Worm (Caenorhabditis elegans) whole organism, dauer: ENCODE measurements around the gene rad-51.

Experiments used
- unc-62 ChIP-seq: sonication (generic microtip); optimal IDR thresholded peaks from 2 replicates; lab custom pipeline; 2017; ENCODE audit warnings: missing biosample characterization, missing genetic modification reagents, missing genetic modification characterization

Gene rad-51

ce11 chrIV:10277716-10278115 is 6.3 kb downstream of the rad-51 start, which contains the start of gene Y43C5A.4:
Gene Y43C5A.4 (plus strand): TSS chrIV:10278016.
- no peak for TF ChIP-seq unc-62 (GFP tag; lab: Kevin White, UChicago)

ce11 chrIV:10276960-10277359 is 7.1 kb downstream of the rad-51 start, which contains the start of gene Y43C5A.7:
Gene Y43C5A.7 (plus strand): TSS chrIV:10277260.
- TF ChIP-seq unc-62 (GFP tag; lab: Kevin White, UChicago): no peak

ce11 chrIV:10275050-10275449 is 9.0 kb downstream of the rad-51 start:
- TF ChIP-seq unc-62 (GFP tag; lab: Kevin White, UChicago): no peak

ce11 chrIV:10273781-10274313 is 10.2 kb downstream of the rad-51 start, which contains the start of gene Y43C5A.3:
Gene Y43C5A.3 (plus strand): TSS chrIV:10274036.
- no peak for TF ChIP-seq unc-62 (GFP tag; lab: Kevin White, UChicago)

ce11 chrIV:10273360-10273759 is 10.7 kb downstream of the rad-51 start:
- TF ChIP-seq unc-62 (GFP tag; lab: Kevin White, UChicago): no peak

ce11 chrIV:10269137-10269933 is 14.7 kb downstream of the rad-51 start, which contains the start of the genes nspd-7 and Y43C5A.2:
Gene nspd-7 (minus strand): TSS chrIV:10269187.
Gene Y43C5A.2 (plus strand): TSS chrIV:10269883.
- TF ChIP-seq unc-62 (GFP tag; lab: Kevin White, UChicago): no peak

- TF ChIP-seq unc-62 (GFP tag; lab: Kevin White, UChicago): no peak
Observed at ce11 chrIV:10261061-10261460, 23.0 kb downstream of the rad-51 start.

ce11 chrIV:10259557-10259956 is 24.5 kb downstream of the rad-51 start, which contains the start of gene F01G10.9:
Gene F01G10.9 (minus strand): TSS chrIV:10259657.
- no peak for TF ChIP-seq unc-62 (GFP tag; lab: Kevin White, UChicago)

ce11 chrIV:10252886-10253639 is 31.0 kb downstream of the rad-51 start:
- no peak for TF ChIP-seq unc-62 (GFP tag; lab: Kevin White, UChicago)

- TF ChIP-seq unc-62 (GFP tag; lab: Kevin White, UChicago): no peak
Observed at ce11 chrIV:10252350-10252792, 31.7 kb downstream of the rad-51 start.

ce11 chrIV:10251764-10252163 is 32.3 kb downstream of the rad-51 start:
- no peak for TF ChIP-seq unc-62 (GFP tag; lab: Kevin White, UChicago)

ce11 chrIV:10251261-10251660 is 32.8 kb downstream of the rad-51 start:
- TF ChIP-seq unc-62 (GFP tag; lab: Kevin White, UChicago): no peak

ce11 chrIV:10250577-10251075 is 33.4 kb downstream of the rad-51 start, which contains the start of gene daf-14:
Gene daf-14 (plus strand): TSS chrIV:10250627.
- no peak for TF ChIP-seq unc-62 (GFP tag; lab: Kevin White, UChicago)

ce11 chrIV:10245666-10246210 is 38.3 kb downstream of the rad-51 start, which contains the start of gene F01G10.10:
Gene F01G10.10 (plus strand): TSS chrIV:10246160.
- no peak for TF ChIP-seq unc-62 (GFP tag; lab: Kevin White, UChicago)

ce11 chrIV:10243276-10243675 is 40.8 kb downstream of the rad-51 start, which contains the start of gene tkt-1:
Gene tkt-1 (plus strand): TSS chrIV:10243612.
- TF ChIP-seq unc-62 (GFP tag; lab: Kevin White, UChicago): no peak
